Worm (Caenorhabditis elegans): ENCODE results near the gene C16B8.4.

Gene C16B8.4

ce11 chrX:3931350-3931749 is 42.1 kb downstream of the C16B8.4 start, which contains the start of gene adt-3:
TSS of gene adt-3 (plus strand) at chrX:3931650.
- TF ChIP-seq W03F9.2 (tag; optimal IDR thresholded peaks at IDR 0.05) (no peak), dao-5 (tag; optimal IDR thresholded peaks at IDR 0.05) (no peak), him-1 (tag; optimal IDR thresholded peaks at IDR 0.05) (no peak)

- TF ChIP-seq him-1 (tag; optimal IDR thresholded peaks at IDR 0.05) = no peak
- TF ChIP-seq W03F9.2 (tag; optimal IDR thresholded peaks at IDR 0.05) = no peak
- no peak for TF ChIP-seq dao-5 (tag; optimal IDR thresholded peaks at IDR 0.05)
Observed at ce11 chrX:3925776-3926175, 47.7 kb downstream of the C16B8.4 start, which contains the start of gene T22B2.1. TSS of gene T22B2.1 (plus strand) at chrX:3926076.

- TF ChIP-seq dao-5 (tag; optimal IDR thresholded peaks at IDR 0.05) = no peak
- no peak for TF ChIP-seq W03F9.2 (tag; optimal IDR thresholded peaks at IDR 0.05)
- no peak for TF ChIP-seq him-1 (tag; optimal IDR thresholded peaks at IDR 0.05)
Observed at ce11 chrX:3920747-3921146, 52.7 kb downstream of the C16B8.4 start.
